Fruit fly (Drosophila melanogaster) whole organism, embryonic: Measurements from ENCODE around the gene AstCC.

ENCODE experiments used
- B-H1 ChIP-seq: fragments of 200-800 bp; sonication (Bioruptor generic); IDR thresholded peaks from 3 replicates; pipeline ENCODE4 v1.3.6; 2022; ENCODE audit warnings: missing biosample characterization, missing genetic modification characterization
- CG10654 ChIP-seq: fragments of 200-800 bp; sonication (Bioruptor generic); optimal IDR thresholded peaks from 2 replicates; lab custom pipeline; 2016; ENCODE audit warnings: missing biosample characterization, missing genetic modification characterization
- CG11456 ChIP-seq: fragments of 200-800 bp; sonication (Bioruptor generic); IDR thresholded peaks from 3 replicates; pipeline ENCODE4 v1.3.6; 2022; ENCODE audit warnings: missing biosample characterization, missing genetic modification characterization
- CG14050 ChIP-seq: fragments of 200-800 bp; sonication (Bioruptor generic); IDR thresholded peaks from 3 replicates; pipeline ENCODE4 v1.3.6; 2022; ENCODE audit warnings: missing biosample characterization, missing genetic modification characterization
- CG1603 ChIP-seq: fragments of 200-800 bp; sonication (Bioruptor generic); optimal IDR thresholded peaks from 2 replicates; lab custom pipeline; 2019; ENCODE audit warnings: missing biosample characterization, mild to moderate bottlenecking, missing genetic modification characterization, moderate library complexity
- CG1832 ChIP-seq: fragments of 200-800 bp; sonication (Bioruptor generic); optimal IDR thresholded peaks from 2 replicates; lab custom pipeline; 2017; ENCODE audit warnings: missing biosample characterization, mild to moderate bottlenecking, missing genetic modification characterization, inconsistent platforms
- CG30020 ChIP-seq: fragments of 200-800 bp; optimal IDR thresholded peaks from 2 replicates; lab custom pipeline; 2019; ENCODE audit warnings: missing biosample characterization, mild to moderate bottlenecking, missing genetic modification characterization, moderate library complexity
- CG33213 ChIP-seq: fragments of 200-800 bp; sonication (Bioruptor generic); optimal IDR thresholded peaks from 3 replicates; lab custom pipeline; 2016; ENCODE audit warnings: missing biosample characterization, missing genetic modification characterization
- CG6272 ChIP-seq: fragments of 200-800 bp; sonication (Bioruptor generic); IDR thresholded peaks from 2 replicates; pipeline ENCODE4 v1.3.6; 2022; ENCODE audit warnings: missing biosample characterization, missing genetic modification characterization
- CG6654 ChIP-seq: fragments of 200-800 bp; sonication (Bioruptor generic); optimal IDR thresholded peaks from 2 replicates; lab custom pipeline; 2017; ENCODE audit warnings: missing biosample characterization, mild to moderate bottlenecking, missing genetic modification characterization
- CG8281 ChIP-seq: fragments of 200-800 bp; sonication (Bioruptor generic); optimal IDR thresholded peaks from 2 replicates; lab custom pipeline; 2018; ENCODE audit warnings: missing biosample characterization, mild to moderate bottlenecking, missing genetic modification characterization, moderate library complexity
- CG8924 ChIP-seq: fragments of 200-800 bp; optimal IDR thresholded peaks from 3 replicates; lab custom pipeline; 2019; ENCODE audit warnings: missing biosample characterization, mild to moderate bottlenecking, missing genetic modification characterization, moderate library complexity
- CTCF ChIP-seq: fragments of 200-800 bp; sonication (Bioruptor generic); optimal IDR thresholded peaks from 2 replicates; lab custom pipeline; 2017; ENCODE audit warnings: missing biosample characterization, mild to moderate bottlenecking, missing genetic modification characterization, moderate library complexity
- Deaf1 ChIP-seq: fragments of 200-800 bp; optimal IDR thresholded peaks from 3 replicates; lab custom pipeline; 2019; ENCODE audit warnings: missing biosample characterization, mild to moderate bottlenecking, missing genetic modification characterization, moderate library complexity
- Dref ChIP-seq: fragments of 200-800 bp; sonication (Bioruptor generic); IDR thresholded peaks from 2 replicates; pipeline ENCODE4 v1.3.6; 2022; ENCODE audit warnings: missing biosample characterization, missing genetic modification characterization
- Drgx ChIP-seq: fragments of 200-800 bp; sonication (Bioruptor generic); IDR thresholded peaks from 2 replicates; pipeline ENCODE4 v1.3.6; 2022; ENCODE audit warnings: missing biosample characterization, missing genetic modification characterization
- E2f2 ChIP-seq: fragments of 200-800 bp; sonication (Bioruptor generic); IDR thresholded peaks from 2 replicates; pipeline ENCODE4 v1.3.6; 2022; ENCODE audit warnings: missing biosample characterization, missing genetic modification characterization
- Hmr ChIP-seq: fragments of 200-800 bp; sonication (Bioruptor generic); optimal IDR thresholded peaks from 3 replicates; lab custom pipeline; 2017; ENCODE audit warnings: mild to moderate bottlenecking, missing biosample characterization, missing genetic modification reagents, missing genetic modification characterization
- Hmx ChIP-seq: fragments of 200-800 bp; sonication (Bioruptor generic); optimal IDR thresholded peaks from 2 replicates; lab custom pipeline; 2016; ENCODE audit warnings: missing biosample characterization, missing genetic modification characterization
- Hr78 ChIP-seq, 2 experiments: fragments of 200-800 bp in 1 of 2; fragments of >200 bp in 1 of 2; sonication (Bioruptor generic) in 1 of 2; optimal IDR thresholded peaks; 2 replicates each; lab custom pipeline; 2017 to 2019; ENCODE audit warnings: missing biosample characterization in 2 of 2, missing genetic modification characterization in 2 of 2, mild to moderate bottlenecking in 1 of 2, moderate library complexity in 1 of 2
- Jarid2 ChIP-seq: fragments of 200-800 bp; sonication (Bioruptor generic); optimal IDR thresholded peaks from 3 replicates; lab custom pipeline; 2017; ENCODE audit warnings: mild to moderate bottlenecking, missing biosample characterization, missing genetic modification reagents, missing genetic modification characterization
- Lpt ChIP-seq: fragments of >200 bp; optimal IDR thresholded peaks from 2 replicates; lab custom pipeline; 2018; ENCODE audit warnings: missing biosample characterization, missing genetic modification characterization
- Med ChIP-seq: fragments of 200-800 bp; sonication (Bioruptor generic); peaks from one replicate; lab custom pipeline; 2016; ENCODE audit warnings: missing biosample characterization, missing genetic modification characterization, mild to moderate bottlenecking, inconsistent platforms, moderate library complexity
- Meics ChIP-seq: fragments of 200-800 bp; sonication (Bioruptor generic); optimal IDR thresholded peaks from 2 replicates; lab custom pipeline; 2017; ENCODE audit warnings: missing biosample characterization, mild to moderate bottlenecking, missing genetic modification characterization
- Tbp ChIP-seq: fragments of >200 bp; optimal IDR thresholded peaks from 2 replicates; lab custom pipeline; 2018; ENCODE audit warnings: missing biosample characterization, missing genetic modification characterization
- ash1 ChIP-seq: fragments of 200-800 bp; sonication (Bioruptor generic); optimal IDR thresholded peaks from 2 replicates; lab custom pipeline; 2018; ENCODE audit warnings: missing biosample characterization, mild to moderate bottlenecking, missing genetic modification characterization
- bsh ChIP-seq, 2 experiments: fragments of 200-800 bp; sonication (Bioruptor generic); optimal IDR thresholded peaks; 2 replicates each; lab custom pipeline; 2017 to 2018; ENCODE audit warnings: mild to moderate bottlenecking in 2 of 2, missing biosample characterization in 2 of 2, missing genetic modification characterization in 2 of 2, moderate library complexity in 1 of 2
- corto ChIP-seq: fragments of 200-800 bp; sonication (Bioruptor generic); optimal IDR thresholded peaks from 2 replicates; lab custom pipeline; 2016; ENCODE audit warnings: missing biosample characterization, mild to moderate bottlenecking, missing genetic modification characterization, moderate library complexity
- crc ChIP-seq: fragments of 200-800 bp; sonication (Bioruptor generic); optimal IDR thresholded peaks from 2 replicates; lab custom pipeline; 2016; ENCODE audit warnings: missing biosample characterization, missing genetic modification characterization
- dimm ChIP-seq: fragments of 200-800 bp; sonication (Bioruptor generic); IDR thresholded peaks from 2 replicates; pipeline ENCODE4 v1.3.6; 2022; ENCODE audit warnings: missing biosample characterization, missing genetic modification characterization
- dmrt11E ChIP-seq: fragments of 200-800 bp; sonication (Bioruptor generic); optimal IDR thresholded peaks from 3 replicates; lab custom pipeline; 2018; ENCODE audit warnings: missing biosample characterization, mild to moderate bottlenecking, missing genetic modification characterization, moderate library complexity
- dmrt99B ChIP-seq: fragments of 200-800 bp; sonication (Bioruptor generic); optimal IDR thresholded peaks from 2 replicates; lab custom pipeline; 2018; ENCODE audit warnings: missing biosample characterization, mild to moderate bottlenecking, missing genetic modification characterization, moderate library complexity
- dpn ChIP-seq, 2 experiments: fragments of 200-800 bp; sonication (Bioruptor generic); optimal IDR thresholded peaks; 3 replicates each; lab custom pipeline; 2016; ENCODE audit warnings: missing biosample characterization in 2 of 2, missing genetic modification characterization in 2 of 2
- dysf ChIP-seq: fragments of 200-800 bp; sonication (Bioruptor generic); IDR thresholded peaks from 3 replicates; pipeline ENCODE4 v1.3.6; 2022; ENCODE audit warnings: missing biosample characterization, missing genetic modification characterization
- gce ChIP-seq: fragments of 200-800 bp; sonication (Bioruptor generic); IDR thresholded peaks from 3 replicates; pipeline ENCODE4 v1.3.6; 2022; ENCODE audit warnings: missing biosample characterization, missing genetic modification characterization
- gem ChIP-seq: fragments of 200-800 bp; sonication (Bioruptor generic); optimal IDR thresholded peaks from 2 replicates; lab custom pipeline; 2019; ENCODE audit warnings: missing biosample characterization, mild to moderate bottlenecking, missing genetic modification characterization, moderate library complexity
- ind ChIP-seq: fragments of 200-800 bp; sonication (Bioruptor generic); optimal IDR thresholded peaks from 3 replicates; lab custom pipeline; 2016; ENCODE audit warnings: missing biosample characterization, missing genetic modification characterization
- kay ChIP-seq: fragments of 200-800 bp; sonication (Bioruptor generic); optimal IDR thresholded peaks from 2 replicates; lab custom pipeline; 2016; ENCODE audit warnings: missing biosample characterization, missing genetic modification characterization
- pfk ChIP-seq: fragments of 200-800 bp; sonication (Bioruptor generic); optimal IDR thresholded peaks from 2 replicates; lab custom pipeline; 2018; ENCODE audit warnings: missing biosample characterization, mild to moderate bottlenecking, missing genetic modification characterization, moderate library complexity
- row ChIP-seq: fragments of 200-800 bp; sonication (Bioruptor generic); IDR thresholded peaks from 3 replicates; pipeline ENCODE4 v1.3.6; 2022; ENCODE audit warnings: missing biosample characterization, missing genetic modification characterization
- tap ChIP-seq: fragments of 200-800 bp; optimal IDR thresholded peaks from 3 replicates; lab custom pipeline; 2019; ENCODE audit warnings: missing biosample characterization, mild to moderate bottlenecking, missing genetic modification characterization, moderate library complexity
- tgo ChIP-seq: fragments of 200-800 bp; sonication (Bioruptor generic); IDR thresholded peaks from 3 replicates; pipeline ENCODE4 v1.3.6; 2022; ENCODE audit warnings: missing biosample characterization, missing genetic modification characterization
- tin ChIP-seq: fragments of 200-800 bp; sonication (Bioruptor generic); optimal IDR thresholded peaks from 3 replicates; lab custom pipeline; 2016; ENCODE audit warnings: missing biosample characterization, missing genetic modification characterization
- z ChIP-seq: fragments of 200-800 bp; sonication (Bioruptor generic); IDR thresholded peaks from 3 replicates; pipeline ENCODE4 v1.3.6; 2022; ENCODE audit warnings: missing biosample characterization, missing genetic modification characterization
- zen2 ChIP-seq: fragments of 200-800 bp; sonication (Bioruptor generic); IDR thresholded peaks from 3 replicates; pipeline ENCODE4 v1.3.6; 2022; ENCODE audit warnings: missing biosample characterization, missing genetic modification characterization; ENCODE audit not compliant: partially characterized antibody

Gene AstCC

DNA sequence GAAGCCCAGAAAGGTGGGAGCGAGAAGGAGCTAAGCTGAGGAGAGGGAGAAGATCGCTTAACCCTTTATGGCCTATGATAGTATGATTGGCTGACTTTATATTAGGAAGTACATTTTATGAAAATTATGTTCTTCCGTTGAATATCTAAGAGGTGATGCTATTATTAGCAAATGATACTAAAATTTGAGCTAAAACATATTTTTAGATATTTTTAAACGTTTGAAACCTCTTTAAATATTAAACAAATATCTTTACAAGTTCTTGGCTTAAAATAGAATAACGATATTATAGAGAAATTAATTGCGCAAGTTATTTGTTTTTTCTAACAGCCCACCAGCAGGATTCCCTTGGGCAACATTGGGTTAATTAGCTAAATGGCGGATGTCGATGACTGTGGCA, 15.6 kb downstream of the AstCC start:
- TF ChIP-seq bsh (GFP tag; optimal IDR thresholded peaks at IDR 0.05; lab: Kevin White, UChicago) (peak in 1 of 2 experiments; percentile 65), CG6654 (GFP tag; lab: Kevin White, UChicago) (no peak), tin (GFP tag; lab: Kevin White, UChicago) (no peak), Drgx (GFP tag; lab: Robert Waterston, UW) (peak; percentile 12; the same call in 1 of the 2 replicates)
- TF ChIP-seq, all 482 proteins: peak for 2

DNA sequence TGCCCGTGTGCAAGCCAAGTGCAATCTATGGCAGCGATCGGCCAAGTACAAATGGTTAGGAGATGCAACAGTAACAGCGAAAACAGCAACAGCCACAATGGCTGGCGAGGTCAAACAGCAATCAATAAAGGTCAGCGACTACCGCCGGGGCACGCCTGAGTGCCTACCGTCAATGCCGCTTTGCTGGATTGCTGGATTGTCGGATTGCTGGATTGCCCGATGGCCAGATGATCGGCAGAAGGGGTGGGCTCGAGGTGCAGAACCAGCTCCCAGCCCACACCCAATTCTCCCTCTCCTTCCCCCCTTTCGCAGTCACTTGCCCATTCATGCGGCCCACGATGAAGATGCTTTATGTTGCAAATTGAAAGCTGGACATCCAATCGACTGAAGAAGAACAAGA, 16.1 kb downstream of the AstCC start:
- TF ChIP-seq Hr78 (GFP tag; optimal IDR thresholded peaks at IDR 0.05; lab: Kevin White, UChicago) = peak in 1 of 2 experiments; percentile 66
- TF ChIP-seq dimm (GFP tag; lab: Robert Waterston, UW) = no peak
- TF ChIP-seq CG8281 (tag; lab: Kevin White, UChicago) = peak; percentile 96
- TF ChIP-seq ind (GFP tag; lab: Kevin White, UChicago) = no peak

DNA sequence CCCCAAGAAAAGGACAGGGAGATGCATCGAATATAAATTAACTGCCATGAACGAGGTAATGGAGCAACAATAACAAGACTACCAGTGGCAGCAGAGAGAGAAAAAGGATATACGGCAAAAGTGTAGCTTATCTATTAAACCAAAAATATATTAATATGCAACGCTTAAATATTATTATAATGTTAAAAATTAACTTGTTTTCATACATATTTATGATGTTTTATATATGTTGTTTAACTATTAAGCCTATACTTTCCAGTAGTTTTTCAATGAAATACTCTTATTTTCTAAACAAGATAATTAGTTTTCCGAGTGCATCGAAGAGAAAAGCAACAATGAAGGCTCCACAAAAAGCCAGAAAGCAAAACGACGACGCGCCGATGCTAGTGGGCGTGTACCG, 16.6 kb downstream of the AstCC start:
- TF ChIP-seq Lpt (GFP tag; lab: Kevin White, UChicago) (no peak), CG30020 (tag; lab: Kevin White, UChicago) (no peak), kay (GFP tag; lab: Kevin White, UChicago) (no peak), CG14050 (GFP tag; lab: Robert Waterston, UW) (no peak), B-H1 (GFP tag; lab: Robert Waterston, UW) (no peak), Tbp (GFP tag; lab: Kevin White, UChicago) (no peak), CG6272 (GFP tag; lab: Robert Waterston, UW) (no peak), CG33213 (GFP tag; lab: Kevin White, UChicago) (no peak), z (no peak), pfk (GFP tag; lab: Kevin White, UChicago) (no peak), E2f2 (GFP tag; lab: Robert Waterston, UW) (no peak), CG8924 (tag; lab: Kevin White, UChicago) (no peak), CG1603 (tag; lab: Kevin White, UChicago) (no peak), ash1 (GFP tag; lab: Kevin White, UChicago) (no peak), Dref (no peak), dpn (GFP tag; optimal IDR thresholded peaks at IDR 0.05; lab: Kevin White, UChicago) (no peak), dysf (no peak), tgo (GFP tag; lab: Robert Waterston, UW) (no peak), Jarid2 (GFP tag; lab: Kevin White, UChicago) (no peak), Hmr (GFP tag; lab: Kevin White, UChicago) (no peak)

DNA sequence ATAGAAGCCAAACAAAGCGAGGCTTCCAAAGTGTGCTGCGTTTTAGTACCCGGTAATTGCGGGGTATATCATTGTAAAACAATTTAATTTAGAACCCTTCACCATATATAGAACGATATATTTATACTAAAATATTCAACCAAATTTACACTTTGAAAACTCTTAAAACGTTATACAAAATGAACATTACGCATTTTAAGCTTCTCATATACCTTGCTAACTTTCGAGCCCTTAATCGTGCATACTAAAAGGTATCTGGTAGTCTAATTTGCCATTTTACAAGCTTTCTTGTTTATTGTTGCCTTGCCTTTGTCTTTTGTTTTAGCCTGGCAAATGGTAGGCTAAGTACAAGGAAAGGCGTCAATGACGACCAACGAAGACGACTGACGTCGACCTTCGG, 17.1 kb downstream of the AstCC start:
- TF ChIP-seq tap (tag; lab: Kevin White, UChicago) = no peak
- peak; percentile 48; the same call in 2 of the 3 replicates for TF ChIP-seq row
- TF ChIP-seq dmrt11E = peak; percentile 12
- peak; percentile 16 for TF ChIP-seq gem (tag; lab: Kevin White, UChicago)

DNA sequence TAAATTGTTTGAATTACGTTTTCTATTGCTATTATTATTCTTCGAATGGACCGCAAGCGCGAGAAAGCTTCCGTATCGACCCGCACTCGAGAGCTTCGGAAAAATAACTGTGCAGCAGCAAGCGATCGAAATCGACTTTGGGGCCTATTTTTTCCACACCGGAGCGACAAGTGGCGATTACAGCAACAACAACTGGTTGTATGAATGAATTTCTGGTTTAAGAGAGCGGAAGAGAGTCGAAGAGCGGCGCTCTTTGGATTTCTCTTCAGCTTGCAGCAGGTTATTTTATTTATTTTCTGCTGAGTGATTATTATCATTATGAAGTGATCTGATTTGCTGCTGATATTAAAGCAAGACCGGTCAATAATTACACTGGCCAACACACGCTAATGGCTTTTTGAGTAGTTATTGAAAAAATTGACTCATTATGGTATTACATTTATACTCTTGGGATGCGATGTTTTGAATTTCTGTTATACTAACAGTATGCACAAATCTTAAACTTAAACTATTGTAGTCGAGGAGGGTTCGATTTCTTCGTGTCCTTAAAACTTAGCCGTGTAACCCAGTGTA, 18.1 kb downstream of the AstCC start, which contains the start of gene Samuel:
Gene Samuel, minus strand, starts transcription at position 112 of the 573 bp plus-strand sequence.
- TF ChIP-seq Hmx (GFP tag; lab: Kevin White, UChicago) (no peak), Hr78 (GFP tag; optimal IDR thresholded peaks at IDR 0.05; lab: Kevin White, UChicago) (peak in 1 of 2 experiments; percentile 91), CG10654 (GFP tag; lab: Kevin White, UChicago) (no peak), crc (GFP tag; lab: Kevin White, UChicago) (no peak), dmrt99B (tag; lab: Kevin White, UChicago) (peak; percentile 4), zen2 (peak; percentile 34; the same call in 1 of the 3 replicates), CG11456 (GFP tag; lab: Robert Waterston, UW) (no peak), gce (GFP tag; lab: Robert Waterston, UW) (peak; percentile 46; the same call in 1 of the 3 replicates), Deaf1 (tag; lab: Kevin White, UChicago) (peak; percentile 67), corto (GFP tag; lab: Kevin White, UChicago) (peak; percentile 68), Drgx (GFP tag; lab: Robert Waterston, UW) (peak; percentile 33; the same call in 1 of the 2 replicates), CG1832 (no peak), Med (peak; percentile 72), CG33213 (GFP tag; lab: Kevin White, UChicago) (no peak), CTCF (GFP tag; lab: Kevin White, UChicago) (no peak), Meics (GFP tag; lab: Kevin White, UChicago) (peak; percentile 9)
